Worm (Caenorhabditis elegans) whole organism, late embryonic: Measurements from ENCODE around the gene irld-30.

Experiments used
- ama-1 ChIP-seq: fragments of 150-350 bp; optimal IDR thresholded peaks from 2 replicates; lab custom pipeline; 2014
- dve-1 ChIP-seq: sonication (generic microtip); optimal IDR thresholded peaks from 2 replicates; lab custom pipeline; 2017; ENCODE audit warnings: antibody characterized with exemption, mild to moderate bottlenecking, missing genetic modification characterization, missing compliant biosample characterization
- elt-2 ChIP-seq: sonication (generic microtip); optimal IDR thresholded peaks from 2 replicates; lab custom pipeline; 2016; ENCODE audit warnings: missing genetic modification reagents, missing genetic modification characterization, missing compliant biosample characterization
- npax-4 ChIP-seq: sonication (generic microtip); optimal IDR thresholded peaks from 2 replicates; lab custom pipeline; 2016; ENCODE audit warnings: missing genetic modification characterization, missing compliant biosample characterization
- odd-2 ChIP-seq: sonication (generic microtip); optimal IDR thresholded peaks from 2 replicates; lab custom pipeline; 2017; ENCODE audit warnings: antibody characterized with exemption, mild to moderate bottlenecking, missing genetic modification characterization, missing compliant biosample characterization
- pax-1 ChIP-seq: fragments of 150-350 bp; optimal IDR thresholded peaks from 2 replicates; lab custom pipeline; 2014; ENCODE audit warnings: missing biosample characterization, missing genetic modification characterization
- unc-86 ChIP-seq: sonication (generic microtip); optimal IDR thresholded peaks from 2 replicates; lab custom pipeline; 2016; ENCODE audit warnings: missing genetic modification characterization, missing compliant biosample characterization

- TF ChIP-seq elt-2 (tag; lab: Kevin White, UChicago) (no peak), odd-2 (no peak), ama-1 (lab: Kevin White, UChicago) (no peak), unc-86 (tag; lab: Kevin White, UChicago) (no peak), npax-4 (tag; lab: Kevin White, UChicago) (no peak), dve-1 (no peak), pax-1 (tag; lab: Kevin White, UChicago) (no peak)
Measured at ce11 chrV:2308246-2308645, 32.9 kb downstream of the irld-30 start.
